Worm (Caenorhabditis elegans) whole organism, late embryonic: ENCODE data around the gene F58D12.3.

ENCODE experiments used
- C38D4.7 ChIP-seq: fragments of 200-800 bp; sonication (Bioruptor generic); optimal IDR thresholded peaks from 2 replicates; lab custom pipeline; 2018; ENCODE audit warnings: mild to moderate bottlenecking, missing genetic modification characterization, moderate library complexity, missing compliant biosample characterization
- T23F11.4 ChIP-seq: fragments of 200-800 bp; sonication (Bioruptor generic); optimal IDR thresholded peaks from 2 replicates; lab custom pipeline; 2018; ENCODE audit warnings: mild to moderate bottlenecking, missing genetic modification characterization, missing compliant biosample characterization
- ama-1 ChIP-seq: fragments of 150-350 bp; optimal IDR thresholded peaks from 2 replicates; lab custom pipeline; 2014
- ceh-19 ChIP-seq: fragments of 200-800 bp; sonication (Bioruptor generic); optimal IDR thresholded peaks from 2 replicates; lab custom pipeline; 2018; ENCODE audit warnings: mild to moderate bottlenecking, missing genetic modification characterization, missing compliant biosample characterization
- dmd-4 ChIP-seq: sonication (generic microtip); optimal IDR thresholded peaks from 2 replicates; lab custom pipeline; 2016; ENCODE audit warnings: borderline replicate concordance, missing genetic modification characterization, missing compliant biosample characterization
- fax-1 ChIP-seq: sonication (generic microtip); optimal IDR thresholded peaks from 2 replicates; lab custom pipeline; 2016; ENCODE audit warnings: missing genotype, missing genetic modification characterization, missing compliant biosample characterization
- hlh-15 ChIP-seq: sonication (generic microtip); optimal IDR thresholded peaks from 2 replicates; lab custom pipeline; 2016; ENCODE audit warnings: missing genetic modification characterization, missing compliant biosample characterization
- nhr-11 ChIP-seq: fragments of 150-350 bp; optimal IDR thresholded peaks from 2 replicates; lab custom pipeline; 2014; ENCODE audit warnings: missing biosample characterization, missing genetic modification characterization
- nhr-232 ChIP-seq: sonication (generic microtip); optimal IDR thresholded peaks from 2 replicates; lab custom pipeline; 2016; ENCODE audit warnings: missing genetic modification characterization, missing compliant biosample characterization
- sdc-2 ChIP-seq: sonication (generic microtip); optimal IDR thresholded peaks from 2 replicates; lab custom pipeline; 2016; ENCODE audit warnings: missing genotype, missing genetic modification characterization, missing compliant biosample characterization
- sox-4 ChIP-seq: sonication (generic microtip); optimal IDR thresholded peaks from 2 replicates; lab custom pipeline; 2017; ENCODE audit warnings: mild to moderate bottlenecking, missing genetic modification characterization, inconsistent platforms, missing compliant biosample characterization
- tbx-2 ChIP-seq: sonication (generic microtip); optimal IDR thresholded peaks from 2 replicates; lab custom pipeline; 2016; ENCODE audit warnings: missing genetic modification characterization, missing compliant biosample characterization
- unc-55 ChIP-seq: sonication (generic microtip); optimal IDR thresholded peaks from 2 replicates; lab custom pipeline; 2017; ENCODE audit warnings: missing biosample characterization, missing genetic modification reagents, missing genetic modification characterization
- unc-86 ChIP-seq: sonication (generic microtip); optimal IDR thresholded peaks from 2 replicates; lab custom pipeline; 2016; ENCODE audit warnings: missing genetic modification characterization, missing compliant biosample characterization

DNA sequence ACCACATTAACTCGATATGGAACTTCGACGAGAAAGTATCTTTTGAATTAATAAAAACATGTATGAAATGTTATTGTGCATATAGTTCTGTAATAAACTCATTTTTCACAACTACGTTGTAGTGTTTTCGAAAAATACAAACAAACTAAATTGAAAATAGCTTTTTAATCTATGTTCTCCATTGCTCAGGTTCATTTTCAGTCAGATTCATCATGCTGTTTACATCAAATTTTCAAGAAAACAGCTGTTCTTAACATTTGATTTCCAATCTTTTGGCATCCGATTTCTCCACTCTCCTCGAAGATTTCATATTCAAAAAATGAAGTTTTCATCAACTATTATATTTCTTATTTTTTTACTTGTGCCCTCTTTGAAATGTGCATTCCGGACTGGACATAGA is 52.4 kb downstream of the F58D12.3 start, which contains the start of gene H39E23.2:
- TF ChIP-seq nhr-232 (tag; lab: Kevin White, UChicago) (no peak), T23F11.4 (GFP tag; lab: Kevin White, UChicago) (no peak), hlh-15 (tag; lab: Kevin White, UChicago) (no peak), ceh-19 (GFP tag; lab: Kevin White, UChicago) (no peak), C38D4.7 (no peak), dmd-4 (tag; lab: Kevin White, UChicago) (no peak), sox-4 (no peak), tbx-2 (tag; lab: Kevin White, UChicago) (no peak), sdc-2 (tag; lab: Kevin White, UChicago) (no peak), unc-86 (tag; lab: Kevin White, UChicago) (no peak), nhr-11 (tag; lab: Kevin White, UChicago) (no peak), ama-1 (lab: Kevin White, UChicago) (no peak), fax-1 (no peak), unc-55 (GFP tag; lab: Kevin White, UChicago) (no peak)
